Worm (Caenorhabditis elegans): Measurements from ENCODE around the gene pos-1.

Gene pos-1

DNA sequence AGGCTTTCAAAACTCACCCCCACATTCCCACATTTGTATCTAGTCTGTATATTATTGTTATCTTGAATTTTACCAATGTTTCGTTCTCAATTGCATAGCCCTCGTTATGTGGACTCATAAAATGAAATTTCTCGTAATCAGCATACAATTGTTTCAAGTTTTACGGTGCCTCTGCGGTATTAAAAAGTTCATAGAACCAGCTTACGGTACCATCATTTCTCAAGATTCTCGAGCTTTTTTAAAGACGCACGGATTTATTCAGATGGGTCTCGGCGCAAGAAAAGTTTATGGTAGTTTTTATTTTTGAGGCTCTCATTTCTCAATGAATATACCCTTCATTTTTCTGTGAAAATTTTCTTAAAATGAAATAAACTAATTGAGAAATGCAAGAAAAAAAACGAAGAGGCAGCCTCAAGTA is 1.2 kb downstream of the pos-1 start (continued):
- TF ChIP-seq zfh-2 (GFP tag; conservative IDR thresholded peaks at IDR 0.05) (no peak), ztf-18 (tag; optimal IDR thresholded peaks at IDR 0.05) (peak; percentile 55), sdz-38 (tag; optimal IDR thresholded peaks at IDR 0.05) (no peak), ZK185.1 (tag; optimal IDR thresholded peaks at IDR 0.05; ENCODE audit: poor library complexity, severe bottlenecking) (no peak), rcor-1 (GFP tag; IDR thresholded peaks at IDR 0.05) (peak; percentile 71), sptf-2 (GFP tag; optimal IDR thresholded peaks at IDR 0.05) (no peak), T26A5.8 (tag; optimal IDR thresholded peaks at IDR 0.05) (no peak), unc-62 (GFP tag; optimal IDR thresholded peaks at IDR 0.05) (no peak), ztf-3 (GFP tag; optimal IDR thresholded peaks at IDR 0.05) (no peak), die-1 (tag; optimal IDR thresholded peaks at IDR 0.05) (no peak), him-1 (tag; optimal IDR thresholded peaks at IDR 0.05) (peak; percentile 81), hlh-26 (GFP tag; conservative IDR thresholded peaks at IDR 0.05) (no peak), pha-4 (tag; optimal IDR thresholded peaks at IDR 0.05) (no peak), lin-35 (GFP tag; optimal IDR thresholded peaks at IDR 0.05) (peak in 1 of 3 experiments; percentile 9), ceh-91 (GFP tag; IDR thresholded peaks at IDR 0.05) (no peak), mes-4 (tag; optimal IDR thresholded peaks at IDR 0.05) (no peak), nhr-80 (tag; optimal IDR thresholded peaks at IDR 0.05) (no peak), rpc-1 (optimal IDR thresholded peaks at IDR 0.05) (no peak), rpc-1 (tag; optimal IDR thresholded peaks at IDR 0.05) (no peak), ceh-79 (tag; optimal IDR thresholded peaks at IDR 0.05) (peak; percentile 66), nfya-1 (tag; optimal IDR thresholded peaks at IDR 0.05; ENCODE audit: borderline replicate concordance, insufficient read depth) (no peak), xnd-1 (tag; optimal IDR thresholded peaks at IDR 0.05) (peak; percentile 68), nfyb-1 (GFP tag; IDR thresholded peaks at IDR 0.05) (peak; percentile 70), hsf-1 (GFP tag; IDR thresholded peaks at IDR 0.05) (peak; percentile 85), tbp1 (GFP tag; optimal IDR thresholded peaks at IDR 0.05) (peak; percentile 47), cebp-1 (GFP tag; IDR thresholded peaks at IDR 0.05) (no peak), cebp-1 (tag; optimal IDR thresholded peaks at IDR 0.05) (peak; percentile 68), atf-7 (tag; optimal IDR thresholded peaks at IDR 0.05) (peak; percentile 56), lsy-27 (tag; optimal IDR thresholded peaks at IDR 0.05; ENCODE audit: borderline replicate concordance, insufficient read depth) (no peak), Y53F4B.3 (GFP tag; IDR thresholded peaks at IDR 0.05) (no peak), ceh-58 (GFP tag; IDR thresholded peaks at IDR 0.05) (peak; percentile 91; the same call in 1 of the 2 replicates), chd-7 (tag; optimal IDR thresholded peaks at IDR 0.05) (no peak), efl-1 (GFP tag; optimal IDR thresholded peaks at IDR 0.05) (peak; percentile 33), lin-40 (tag; optimal IDR thresholded peaks at IDR 0.05) (no peak), B0019.2 (GFP tag; conservative IDR thresholded peaks at IDR 0.05) (0 out of 2 replicates have a peak, but pooled peaks have one; percentile 36), ztf-28 (GFP tag; IDR thresholded peaks at IDR 0.05) (0 out of 2 replicates have a peak, but pooled peaks have one; percentile 58), Y53G8AR.9 (GFP tag; conservative IDR thresholded peaks at IDR 0.05) (peak; percentile 88), attf-3 (GFP tag; conservative IDR thresholded peaks at IDR 0.05) (no peak), hmg-1.2 (GFP tag; IDR thresholded peaks at IDR 0.05) (peak; percentile 56), ceh-27 (GFP tag; optimal IDR thresholded peaks at IDR 0.05) (no peak), F39B2.1 (GFP tag; IDR thresholded peaks at IDR 0.05) (peak; percentile 65; the same call in 1 of the 2 replicates), K12H6.12 (tag; optimal IDR thresholded peaks at IDR 0.05) (no peak), ztf-26 (tag; optimal IDR thresholded peaks at IDR 0.05) (no peak), repo-1 (tag; optimal IDR thresholded peaks at IDR 0.05) (peak; percentile 27), F57A8.1 (GFP tag; optimal IDR thresholded peaks at IDR 0.05) (no peak), lin-26 (GFP tag; IDR thresholded peaks at IDR 0.05) (peak; percentile 74), lag-1 (GFP tag; IDR thresholded peaks at IDR 0.05) (no peak), K11D2.4 (GFP tag; IDR thresholded peaks at IDR 0.05) (no peak), dpl-1 (GFP tag; optimal IDR thresholded peaks at IDR 0.05) (no peak), madf-6 (GFP tag; IDR thresholded peaks at IDR 0.05) (peak; percentile 86)

Measured in whole organism, young adult.